Worm (Caenorhabditis elegans): ENCODE measurements around the gene comt-4.

- TF ChIP-seq lsy-2 (tag; optimal IDR thresholded peaks at IDR 0.05), result no peak
- no peak for TF ChIP-seq nhr-23 (tag; optimal IDR thresholded peaks at IDR 0.05)
- TF ChIP-seq ceh-82 (tag; optimal IDR thresholded peaks at IDR 0.05), result no peak
- no peak for TF ChIP-seq lin-11 (tag; optimal IDR thresholded peaks at IDR 0.05)
- no peak for TF ChIP-seq elt-3 (tag; optimal IDR thresholded peaks at IDR 0.05)
- TF ChIP-seq aly-2 (tag; optimal IDR thresholded peaks at IDR 0.05), result no peak
Observed at ce11 chrV:2076043-2076442, 26.1 kb upstream of the comt-4 start.

All from whole organism, L2 larva.